Worm (Caenorhabditis elegans): ENCODE results near the gene sfxn-5.
A peak's percentile ranks its signal among the peaks of the same experiment; 100 is the strongest.

Gene sfxn-5

DNA sequence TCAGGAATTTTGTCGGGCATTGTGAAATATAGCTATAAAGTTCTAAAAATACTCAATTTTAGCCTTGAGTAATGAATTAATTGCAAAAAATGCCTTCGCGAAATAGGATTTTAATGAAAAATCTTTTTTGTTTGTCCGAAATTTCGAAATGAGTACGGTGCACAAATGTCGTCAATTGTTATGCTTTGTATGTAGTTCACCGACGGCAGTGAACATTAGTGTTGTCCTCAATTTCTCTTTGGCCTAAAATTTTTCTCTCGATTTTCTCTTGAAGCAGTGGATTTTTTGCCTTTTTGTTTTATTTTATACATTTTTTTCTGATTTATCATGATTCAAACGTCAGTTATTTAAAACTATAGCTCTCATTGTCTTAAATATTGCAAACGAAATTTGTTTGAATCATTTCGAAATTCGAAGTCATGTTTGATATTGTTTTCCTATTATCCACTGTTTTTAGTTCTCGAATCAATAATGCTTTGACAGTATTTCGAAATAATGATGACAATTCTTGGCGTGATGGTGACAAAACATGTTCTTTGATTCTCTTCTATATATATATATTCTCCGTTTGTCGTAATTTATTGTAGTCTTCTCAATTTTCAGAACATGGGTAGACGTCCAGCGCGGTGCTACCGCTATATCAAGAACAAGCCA is 38.6 kb upstream of the sfxn-5 start, which contains the start of the genes ints-11 and rpl-10:
Gene ints-11, minus strand, starts transcription at position 201 of the 654 bp plus-strand sequence.
Gene rpl-10, plus strand, starts transcription at position 604 of the 654 bp plus-strand sequence.
- TF ChIP-seq dve-1 (tag; optimal IDR thresholded peaks at IDR 0.05), result peak; percentile 4
- no peak for TF ChIP-seq rnt-1 (tag; optimal IDR thresholded peaks at IDR 0.05)
- peak; percentile 51 for TF ChIP-seq nfya-1 (tag; optimal IDR thresholded peaks at IDR 0.05)
- no peak for TF ChIP-seq ceh-9 (tag; optimal IDR thresholded peaks at IDR 0.05)
- TF ChIP-seq hlh-8 (tag; optimal IDR thresholded peaks at IDR 0.05), result no peak

DNA sequence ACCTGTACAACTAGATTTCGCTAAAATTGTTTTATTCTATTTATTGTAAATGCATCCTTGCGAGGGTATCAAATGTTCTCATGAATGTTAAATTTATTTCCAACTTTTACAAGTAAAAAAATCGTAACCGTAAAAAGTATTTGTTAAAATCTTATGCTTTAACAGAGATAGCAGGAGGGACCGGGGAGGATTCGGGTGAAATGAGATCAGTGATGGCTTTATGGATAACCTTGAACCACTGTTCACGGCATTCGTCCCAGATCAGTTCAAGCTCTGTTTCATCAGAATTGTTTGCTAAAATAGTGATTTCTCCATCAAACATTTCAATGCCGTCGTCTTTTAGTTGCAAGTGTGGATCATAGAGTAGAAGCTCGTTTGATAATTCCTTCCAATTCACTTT is 36.3 kb upstream of the sfxn-5 start:
- TF ChIP-seq ttx-3 (tag; optimal IDR thresholded peaks at IDR 0.05), result no peak
- TF ChIP-seq ref-2 (tag; optimal IDR thresholded peaks at IDR 0.05), result no peak
- TF ChIP-seq unc-42 (tag; optimal IDR thresholded peaks at IDR 0.05), result no peak
- TF ChIP-seq ceh-19 (GFP tag; optimal IDR thresholded peaks at IDR 0.05), result no peak
- no peak for TF ChIP-seq Y22D7AL.16 (tag; optimal IDR thresholded peaks at IDR 0.05)
- no peak for TF ChIP-seq K09A11.1 (tag; optimal IDR thresholded peaks at IDR 0.05; ENCODE audit: insufficient read depth)
- TF ChIP-seq sox-2 (GFP tag; IDR thresholded peaks at IDR 0.05), result no peak
- no peak for TF ChIP-seq tbx-2 (tag; optimal IDR thresholded peaks at IDR 0.05)
- no peak for TF ChIP-seq ceh-18 (tag; optimal IDR thresholded peaks at IDR 0.05)
- TF ChIP-seq pros-1 (tag; optimal IDR thresholded peaks at IDR 0.05), result no peak
- TF ChIP-seq fkh-6 (tag; optimal IDR thresholded peaks at IDR 0.05), result no peak
- TF ChIP-seq T23F11.4 (GFP tag; optimal IDR thresholded peaks at IDR 0.05), result no peak
- no peak for TF ChIP-seq ceh-6 (GFP tag; optimal IDR thresholded peaks at IDR 0.05)

DNA sequence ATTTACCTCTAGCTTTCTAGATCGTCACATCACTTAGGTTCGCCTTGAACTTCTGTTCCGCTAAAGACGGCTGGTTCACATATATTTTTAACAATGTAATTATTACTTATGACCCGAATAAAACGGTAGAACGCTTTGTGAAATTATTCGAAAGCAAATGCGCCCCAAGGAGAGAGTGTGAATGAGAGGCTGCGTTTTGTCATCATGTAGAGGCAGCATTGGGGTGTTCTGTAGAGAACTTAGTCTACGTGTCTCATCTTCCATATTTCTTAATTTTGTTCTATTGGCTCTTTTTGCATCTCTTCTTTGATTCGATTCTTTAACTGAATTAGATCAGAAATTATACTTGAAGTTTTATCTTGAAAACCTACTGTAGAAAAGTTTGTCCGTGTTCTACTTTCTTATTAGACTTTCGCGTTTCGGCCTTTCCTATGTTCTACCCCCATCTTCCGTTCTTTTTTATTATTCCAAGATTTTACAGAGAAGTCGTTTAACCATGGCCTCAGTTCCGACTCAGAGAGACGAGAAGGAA is 33.2 kb upstream of the sfxn-5 start, which contains the start of gene cdc-48.2:
Gene cdc-48.2, plus strand, starts transcription at position 482 of the 532 bp plus-strand sequence.
- TF ChIP-seq Y22D7AL.16 (tag; optimal IDR thresholded peaks at IDR 0.05) (no peak), pha-4 (tag; optimal IDR thresholded peaks at IDR 0.05) (no peak), fkh-10 (GFP tag; optimal IDR thresholded peaks at IDR 0.05) (no peak), hlh-13 (GFP tag; optimal IDR thresholded peaks at IDR 0.05) (no peak), lim-6 (tag; optimal IDR thresholded peaks at IDR 0.05) (no peak), ref-2 (tag; optimal IDR thresholded peaks at IDR 0.05) (no peak), hlh-8 (tag; optimal IDR thresholded peaks at IDR 0.05) (no peak), T23F11.4 (GFP tag; optimal IDR thresholded peaks at IDR 0.05) (no peak)

DNA sequence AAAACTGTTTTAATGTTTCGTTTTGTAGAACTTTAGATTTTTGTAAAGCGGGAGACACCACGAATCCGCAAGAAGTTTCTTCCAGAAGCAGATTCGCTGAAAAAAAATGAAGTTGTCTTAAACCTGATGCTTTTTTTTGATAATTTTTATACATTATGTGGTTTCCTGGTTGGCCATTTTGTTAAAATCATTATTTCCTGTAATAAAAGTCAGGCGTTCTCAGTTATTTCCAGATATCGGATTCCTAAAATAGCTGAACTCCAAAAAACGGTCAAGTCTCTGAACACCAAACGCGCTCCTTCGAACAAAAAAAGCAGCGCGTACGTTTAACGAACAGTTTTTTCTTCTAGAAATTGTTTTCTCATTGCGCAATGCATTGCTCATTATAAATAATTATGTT is 32.5 kb upstream of the sfxn-5 start:
- TF ChIP-seq ets-4 (tag; optimal IDR thresholded peaks at IDR 0.05) (peak; percentile 76), ceh-34 (tag; optimal IDR thresholded peaks at IDR 0.05) (peak; percentile 19), ceh-14 (tag; optimal IDR thresholded peaks at IDR 0.05) (peak; percentile 72), ceh-2 (tag; optimal IDR thresholded peaks at IDR 0.05) (peak; percentile 81), fax-1 (tag; optimal IDR thresholded peaks at IDR 0.05) (peak; percentile 83), ahr-1 (tag; optimal IDR thresholded peaks at IDR 0.05) (peak; percentile 64), ztf-16 (tag; optimal IDR thresholded peaks at IDR 0.05) (peak; percentile 28), ceh-22 (tag; optimal IDR thresholded peaks at IDR 0.05) (no peak), tbx-2 (tag; optimal IDR thresholded peaks at IDR 0.05) (peak; percentile 87), zip-5 (tag; optimal IDR thresholded peaks at IDR 0.05) (peak; percentile 92), hlh-8 (tag; optimal IDR thresholded peaks at IDR 0.05) (peak; percentile 46), odd-2 (tag; optimal IDR thresholded peaks at IDR 0.05) (no peak), elt-2 (tag; optimal IDR thresholded peaks at IDR 0.05) (peak; percentile 59), tbx-7 (tag; optimal IDR thresholded peaks at IDR 0.05) (peak; percentile 77), ref-2 (tag; optimal IDR thresholded peaks at IDR 0.05) (peak; percentile 65), F13H6.1 (tag; optimal IDR thresholded peaks at IDR 0.05) (peak; percentile 66), mec-3 (tag; optimal IDR thresholded peaks at IDR 0.05; ENCODE audit: borderline replicate concordance) (peak; percentile 71), ceh-31 (tag; optimal IDR thresholded peaks at IDR 0.05) (peak; percentile 93), unc-3 (GFP tag; conservative IDR thresholded peaks at IDR 0.05) (no peak), unc-3 (tag; optimal IDR thresholded peaks at IDR 0.05) (peak; percentile 28), Y22D7AL.16 (tag; optimal IDR thresholded peaks at IDR 0.05) (no peak), dmd-4 (tag; optimal IDR thresholded peaks at IDR 0.05; ENCODE audit: borderline replicate concordance) (no peak), pax-1 (tag; optimal IDR thresholded peaks at IDR 0.05) (no peak), sdc-2 (tag; optimal IDR thresholded peaks at IDR 0.05) (no peak), ceh-45 (GFP tag; IDR thresholded peaks at IDR 0.05) (no peak), pqm-1 (tag; optimal IDR thresholded peaks at IDR 0.05) (peak; percentile 68), unc-42 (tag; optimal IDR thresholded peaks at IDR 0.05) (peak; percentile 42), nhr-232 (tag; optimal IDR thresholded peaks at IDR 0.05) (no peak), C08G9.2 (tag; optimal IDR thresholded peaks at IDR 0.05) (peak; percentile 86)

Measured in whole organism, late embryonic.